Fruit fly (Drosophila melanogaster): ENCODE measurements around the gene GstO1.
A peak's percentile ranks its signal among the peaks of the same experiment; 100 is the strongest.

GstO1 gene

DNA sequence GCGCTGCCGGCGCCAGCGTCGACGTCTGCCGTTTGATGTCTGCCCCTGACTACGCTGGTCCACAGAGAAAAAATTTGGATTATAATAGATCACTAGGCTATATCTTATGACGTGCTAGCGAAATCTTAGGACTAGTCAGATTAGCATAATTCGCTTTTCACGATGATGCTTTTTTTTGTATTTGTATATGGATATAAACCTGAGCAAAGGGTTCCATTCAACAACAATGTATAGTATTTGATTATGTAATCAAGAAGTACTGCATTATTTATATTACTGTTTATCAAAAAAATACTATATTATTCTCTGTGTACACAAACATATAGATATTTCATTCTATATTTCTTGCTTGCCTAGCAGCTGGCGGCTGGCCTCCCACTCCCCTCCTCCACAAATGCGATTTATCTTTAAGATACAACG, 22.4 kb upstream of the GstO1 start (continued):
- TF ChIP-seq Ssrp (tag; optimal IDR thresholded peaks at IDR 0.05) (peak; percentile 88), CG10431 (GFP tag; optimal IDR thresholded peaks at IDR 0.05) (no peak), CG5953 (GFP tag; IDR thresholded peaks at IDR 0.05) (peak; percentile 29; the same call in 1 of the 2 replicates), klu (GFP tag; IDR thresholded peaks at IDR 0.05) (peak; percentile 79), sob (GFP tag; IDR thresholded peaks at IDR 0.05) (peak; percentile 76), E2f2 (GFP tag; IDR thresholded peaks at IDR 0.05) (peak; percentile 44), CG4854 (GFP tag; optimal IDR thresholded peaks at IDR 0.05) (peak; percentile 71), Tbp (GFP tag; optimal IDR thresholded peaks at IDR 0.05) (no peak), insv (GFP tag; optimal IDR thresholded peaks at IDR 0.05) (peak in 1 of 2 experiments; percentile 40), Oaz (GFP tag; IDR thresholded peaks at IDR 0.05) (peak; percentile 54; the same call in 1 of the 2 replicates), CG4424 (GFP tag; optimal IDR thresholded peaks at IDR 0.05) (peak; percentile 80), vfl (GFP tag; optimal IDR thresholded peaks at IDR 0.05) (peak; percentile 65), zen (tag; optimal IDR thresholded peaks at IDR 0.05) (peak; percentile 67), Doc2 (GFP tag; IDR thresholded peaks at IDR 0.05) (no peak), CG7372 (GFP tag; IDR thresholded peaks at IDR 0.05) (peak; percentile 90), CG6765 (GFP tag; optimal IDR thresholded peaks at IDR 0.05) (peak; percentile 91), Meics (GFP tag; optimal IDR thresholded peaks at IDR 0.05) (peak; percentile 92), Antp (GFP tag; optimal IDR thresholded peaks at IDR 0.05) (peak; percentile 69), CG4730 (GFP tag; IDR thresholded peaks at IDR 0.05) (peak; percentile 69), CG18011 (GFP tag; optimal IDR thresholded peaks at IDR 0.05) (peak; percentile 75), z (GFP tag; IDR thresholded peaks at IDR 0.05) (no peak), CG7963 (GFP tag; IDR thresholded peaks at IDR 0.05; ENCODE audit: partially characterized antibody) (no peak), otp (GFP tag; IDR thresholded peaks at IDR 0.05) (peak; percentile 80; the same call in 2 of the 3 replicates), fd96Cb (tag; optimal IDR thresholded peaks at IDR 0.05) (peak; percentile 86), hth (optimal IDR thresholded peaks at IDR 0.05) (no peak), CG13624 (GFP tag; optimal IDR thresholded peaks at IDR 0.05) (peak; percentile 78), B-H2 (GFP tag; optimal IDR thresholded peaks at IDR 0.05) (peak; percentile 53), CG16779 (GFP tag; IDR thresholded peaks at IDR 0.05) (0 out of 2 replicates have a peak, but pooled peaks have one; percentile 60), C15 (GFP tag; IDR thresholded peaks at IDR 0.05) (0 out of 3 replicates have a peak, but pooled peaks have one; percentile 39), rib (GFP tag; IDR thresholded peaks at IDR 0.05) (peak; percentile 66), pzg (GFP tag; optimal IDR thresholded peaks at IDR 0.05) (no peak), Six4 (GFP tag; optimal IDR thresholded peaks at IDR 0.05) (peak; percentile 53), CG2129 (GFP tag; IDR thresholded peaks at IDR 0.05; ENCODE audit: partially characterized antibody) (no peak), Mrtf (GFP tag; IDR thresholded peaks at IDR 0.05) (peak; percentile 76; the same call in 2 of the 3 replicates), h (optimal IDR thresholded peaks at IDR 0.05) (no peak), CHES-1-like (GFP tag; optimal IDR thresholded peaks at IDR 0.05) (peak; percentile 38), CG13296 (GFP tag; optimal IDR thresholded peaks at IDR 0.05) (peak; percentile 91), eve (GFP tag; optimal IDR thresholded peaks at IDR 0.05) (peak in 1 of 2 experiments; percentile 89), Hr39 (optimal IDR thresholded peaks at IDR 0.05) (no peak), ems (GFP tag; optimal IDR thresholded peaks at IDR 0.05) (peak; percentile 69), lov (optimal IDR thresholded peaks at IDR 0.05) (no peak), lov (GFP tag; IDR thresholded peaks at IDR 0.05) (0 out of 3 replicates have a peak, but pooled peaks have one; percentile 33), Sox102F (GFP tag; optimal IDR thresholded peaks at IDR 0.05) (peak; percentile 90), CG15514 (GFP tag; optimal IDR thresholded peaks at IDR 0.05) (peak; percentile 70), CG13287 (GFP tag; IDR thresholded peaks at IDR 0.05; ENCODE audit: partially characterized antibody) (no peak), CG18619 (GFP tag; optimal IDR thresholded peaks at IDR 0.05) (peak; percentile 84), Sin3A (optimal IDR thresholded peaks at IDR 0.05) (no peak), Hand (GFP tag; optimal IDR thresholded peaks at IDR 0.05) (peak; percentile 59), CG14667 (GFP tag; IDR thresholded peaks at IDR 0.05) (peak; percentile 71; the same call in 1 of the 2 replicates), exex (tag; optimal IDR thresholded peaks at IDR 0.05) (peak; percentile 55), p53 (GFP tag; optimal IDR thresholded peaks at IDR 0.05) (no peak), cad (GFP tag; optimal IDR thresholded peaks at IDR 0.05) (no peak), wek (GFP tag; optimal IDR thresholded peaks at IDR 0.05) (peak; percentile 57)

Measured in whole organism, embryonic.